Fruit fly (Drosophila melanogaster) Kc167 (cell line): ENCODE data around the gene CG5043.

Experiments used
- Myc ChIP-seq: fragments of >200 bp; optimal IDR thresholded peaks from 2 replicates; lab custom pipeline; 2017; ENCODE audit warnings: missing external identifiers
- Sin3A ChIP-seq: fragments of >200 bp; optimal IDR thresholded peaks from 2 replicates; lab custom pipeline; 2018; ENCODE audit warnings: missing external identifiers
- h ChIP-seq: fragments of >200 bp; optimal IDR thresholded peaks from 3 replicates; lab custom pipeline; 2018; ENCODE audit warnings: missing external identifiers
- insv ChIP-seq: fragments of >200 bp; optimal IDR thresholded peaks from 3 replicates; lab custom pipeline; 2018; ENCODE audit warnings: missing external identifiers
- psq ChIP-seq: fragments of >200 bp; optimal IDR thresholded peaks from 2 replicates; lab custom pipeline; 2017; ENCODE audit warnings: missing external identifiers

DNA sequence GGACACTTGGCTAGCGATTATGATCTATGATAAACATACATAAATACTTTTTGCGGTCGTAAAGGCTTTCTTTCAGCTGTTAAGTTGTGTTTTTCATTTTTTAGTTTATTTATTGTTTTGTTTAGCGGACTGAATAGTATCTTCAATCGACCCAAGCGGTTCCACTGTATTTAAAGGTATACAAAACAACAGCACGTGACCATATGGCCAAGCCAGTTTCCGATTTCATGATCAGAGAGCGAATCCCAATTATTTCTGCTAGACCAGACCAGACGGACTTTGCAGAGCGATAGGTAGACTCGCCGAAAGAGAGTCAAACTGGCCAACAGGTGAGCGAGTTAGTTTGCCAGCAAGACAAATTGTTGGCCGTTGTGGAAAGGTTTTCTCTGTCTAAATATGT is 37.9 kb downstream of the CG5043 start, which contains the start of gene Sgt:
- TF ChIP-seq Myc (lab: Kevin White, UChicago) (no peak), Sin3A (lab: Kevin White, UChicago) (no peak), h (lab: Kevin White, UChicago) (no peak), psq (lab: Kevin White, UChicago) (no peak), insv (lab: Kevin White, UChicago) (no peak)
